Fruit fly (Drosophila melanogaster) whole organism, pupa: Measurements from ENCODE around the gene CG7320.
A peak's percentile ranks its signal among the peaks of the same experiment; 100 is the strongest.

ENCODE experiments used
- CG10348 ChIP-seq: fragments of 200-800 bp; sonication (Bioruptor generic); IDR thresholded peaks from 2 replicates; pipeline ENCODE4 v1.3.6; 2022; ENCODE audit warnings: missing biosample characterization, missing genetic modification characterization
- CG12605 ChIP-seq: fragments of 200-800 bp; sonication (Bioruptor generic); IDR thresholded peaks from 2 replicates; pipeline ENCODE4 v1.3.6; 2022; ENCODE audit warnings: missing biosample characterization, missing genetic modification characterization
- CG13204 ChIP-seq: fragments of 200-800 bp; sonication (Bioruptor generic); optimal IDR thresholded peaks from 2 replicates; lab custom pipeline; 2018; ENCODE audit warnings: missing biosample characterization, mild to moderate bottlenecking, missing genetic modification characterization, moderate library complexity
- CG14655 ChIP-seq: fragments of 200-800 bp; sonication (Bioruptor generic); optimal IDR thresholded peaks from 3 replicates; lab custom pipeline; 2017; ENCODE audit warnings: mild to moderate bottlenecking, missing biosample characterization, missing genetic modification reagents, missing genetic modification characterization
- CG15710 ChIP-seq: fragments of 200-800 bp; sonication (Bioruptor generic); optimal IDR thresholded peaks from 2 replicates; lab custom pipeline; 2018; ENCODE audit warnings: missing biosample characterization, mild to moderate bottlenecking, missing genetic modification characterization, moderate library complexity
- CG17806 ChIP-seq: fragments of 200-800 bp; sonication (Bioruptor generic); optimal IDR thresholded peaks from 2 replicates; lab custom pipeline; 2018; ENCODE audit warnings: missing biosample characterization, mild to moderate bottlenecking, missing genetic modification characterization, moderate library complexity
- CG32121 ChIP-seq: fragments of 200-800 bp; sonication (Bioruptor generic); IDR thresholded peaks from 2 replicates; pipeline ENCODE4 v1.3.6; 2022; ENCODE audit warnings: missing biosample characterization, missing genetic modification characterization
- CG34367 ChIP-seq: fragments of 200-800 bp; sonication (Bioruptor generic); optimal IDR thresholded peaks from 2 replicates; lab custom pipeline; 2018; ENCODE audit warnings: missing biosample characterization, mild to moderate bottlenecking, missing genetic modification characterization
- CG4496 ChIP-seq: fragments of 200-800 bp; sonication (Bioruptor generic); IDR thresholded peaks from 3 replicates; pipeline ENCODE4 v1.3.6; 2022; ENCODE audit warnings: missing biosample characterization, missing genetic modification characterization
- CG8159 ChIP-seq: fragments of 200-800 bp; sonication (Bioruptor generic); optimal IDR thresholded peaks from 3 replicates; lab custom pipeline; 2018; ENCODE audit warnings: missing biosample characterization, mild to moderate bottlenecking, missing genetic modification characterization, moderate library complexity
- CG8301 ChIP-seq: fragments of 200-800 bp; sonication (Bioruptor generic); optimal IDR thresholded peaks from 2 replicates; lab custom pipeline; 2018; ENCODE audit warnings: missing biosample characterization, mild to moderate bottlenecking, missing genetic modification characterization
- CG9948 ChIP-seq: fragments of 200-800 bp; sonication (Bioruptor generic); optimal IDR thresholded peaks from 2 replicates; lab custom pipeline; 2018; ENCODE audit warnings: missing biosample characterization, mild to moderate bottlenecking, missing genetic modification characterization, moderate library complexity
- D1 ChIP-seq: fragments of 200-800 bp; sonication (Bioruptor generic); optimal IDR thresholded peaks from 2 replicates; lab custom pipeline; 2018; ENCODE audit warnings: missing biosample characterization, mild to moderate bottlenecking, missing genetic modification characterization, moderate library complexity
- EcR ChIP-seq: fragments of 200-800 bp; sonication (Bioruptor generic); optimal IDR thresholded peaks from 3 replicates; lab custom pipeline; 2019; ENCODE audit warnings: missing biosample characterization, missing genetic modification characterization, mild to moderate bottlenecking, moderate library complexity, missing genetic modification reagents
- Ets98B ChIP-seq: fragments of 200-800 bp; sonication (Bioruptor generic); IDR thresholded peaks from 2 replicates; pipeline ENCODE4 v1.3.6; 2022; ENCODE audit warnings: missing biosample characterization, missing genetic modification characterization
- Pif1A ChIP-seq: fragments of 200-800 bp; sonication (Bioruptor generic); optimal IDR thresholded peaks from 3 replicates; lab custom pipeline; 2016; ENCODE audit warnings: missing biosample characterization, missing genetic modification characterization
- Pif1B ChIP-seq: fragments of 200-800 bp; sonication (Bioruptor generic); optimal IDR thresholded peaks from 3 replicates; lab custom pipeline; 2016; ENCODE audit warnings: missing biosample characterization, missing genetic modification characterization
- Snoo ChIP-seq: fragments of 200-800 bp; sonication (Bioruptor generic); optimal IDR thresholded peaks from 3 replicates; lab custom pipeline; 2017; ENCODE audit warnings: missing biosample characterization, mild to moderate bottlenecking, missing genetic modification characterization, inconsistent platforms
- fd96Ca ChIP-seq: fragments of 200-800 bp; sonication (Bioruptor generic); IDR thresholded peaks from 3 replicates; pipeline ENCODE4 v1.3.6; 2022; ENCODE audit warnings: missing biosample characterization, missing genetic modification characterization
- gl ChIP-seq: fragments of 200-800 bp; sonication (Bioruptor generic); optimal IDR thresholded peaks from 2 replicates; lab custom pipeline; 2018; ENCODE audit warnings: missing biosample characterization, mild to moderate bottlenecking, missing genetic modification characterization
- rn ChIP-seq: fragments of 200-800 bp; sonication (Bioruptor generic); IDR thresholded peaks from 2 replicates; pipeline ENCODE4 v1.3.6; 2022; ENCODE audit warnings: missing biosample characterization, missing genetic modification characterization

Gene CG7320

dm6 chr3L:18193642-18194041 is 7.7 kb upstream of the CG7320 start:
- TF ChIP-seq CG8301 (tag; lab: Kevin White, UChicago) (no peak), CG9948 (tag; lab: Kevin White, UChicago) (peak; percentile 30), Snoo (tag; lab: Kevin White, UChicago) (no peak), CG10348 (GFP tag; lab: Robert Waterston, UW) (no peak), gl (no peak), CG34367 (no peak), EcR (GFP tag; lab: Kevin White, UChicago) (no peak), CG17806 (tag; lab: Kevin White, UChicago) (peak; percentile 25), Pif1A (no peak), Pif1B (GFP tag; lab: Kevin White, UChicago) (no peak), CG32121 (GFP tag; lab: Robert Waterston, UW) (no peak), rn (no peak), Ets98B (GFP tag; lab: Robert Waterston, UW) (no peak), CG8159 (peak; percentile 65), CG12605 (no peak), CG15710 (tag; lab: Kevin White, UChicago) (peak; percentile 25), CG13204 (GFP tag; lab: Kevin White, UChicago) (no peak), D1 (tag; lab: Kevin White, UChicago) (no peak), CG14655 (GFP tag; lab: Kevin White, UChicago) (no peak), CG4496 (GFP tag; lab: Robert Waterston, UW) (no peak), fd96Ca (GFP tag; lab: Robert Waterston, UW) (no peak)
- TF ChIP-seq, all 21 proteins: peak for 4

- TF ChIP-seq CG15710 (tag; lab: Kevin White, UChicago): peak; percentile 84
- TF ChIP-seq CG8159: peak; percentile 89
- TF ChIP-seq CG32121 (GFP tag; lab: Robert Waterston, UW): no peak
- TF ChIP-seq CG8301 (tag; lab: Kevin White, UChicago): peak; percentile 38
- peak; percentile 91 for TF ChIP-seq Snoo (tag; lab: Kevin White, UChicago)
- TF ChIP-seq Pif1B (GFP tag; lab: Kevin White, UChicago): peak; percentile 67
- TF ChIP-seq CG12605: no peak
- TF ChIP-seq EcR (GFP tag; lab: Kevin White, UChicago): no peak
- TF ChIP-seq CG34367: peak; percentile 75
- TF ChIP-seq CG9948 (tag; lab: Kevin White, UChicago): peak; percentile 86
- no peak for TF ChIP-seq CG4496 (GFP tag; lab: Robert Waterston, UW)
- TF ChIP-seq CG14655 (GFP tag; lab: Kevin White, UChicago): peak; percentile 77
- no peak for TF ChIP-seq CG13204 (GFP tag; lab: Kevin White, UChicago)
- peak; percentile 40 for TF ChIP-seq D1 (tag; lab: Kevin White, UChicago)
- no peak for TF ChIP-seq fd96Ca (GFP tag; lab: Robert Waterston, UW)
- peak; percentile 66 for TF ChIP-seq Pif1A
- TF ChIP-seq CG17806 (tag; lab: Kevin White, UChicago): peak; percentile 87
- TF ChIP-seq gl: peak; percentile 23
- no peak for TF ChIP-seq rn
- no peak for TF ChIP-seq Ets98B (GFP tag; lab: Robert Waterston, UW)
- TF ChIP-seq CG10348 (GFP tag; lab: Robert Waterston, UW): no peak
These were observed 6.8 kb upstream of the CG7320 start for dm6 chr3L:18194323-18194996.

dm6 chr3L:18194998-18195604 is 6.2 kb upstream of the CG7320 start:
- TF ChIP-seq CG17806 (tag; lab: Kevin White, UChicago) (peak; percentile 92), CG15710 (tag; lab: Kevin White, UChicago) (peak; percentile 93), CG10348 (GFP tag; lab: Robert Waterston, UW) (no peak), CG34367 (peak; percentile 92), rn (peak; percentile 52), CG9948 (tag; lab: Kevin White, UChicago) (peak; percentile 86), CG13204 (GFP tag; lab: Kevin White, UChicago) (peak; percentile 92), Ets98B (GFP tag; lab: Robert Waterston, UW) (peak; percentile 63), Pif1B (GFP tag; lab: Kevin White, UChicago) (peak; percentile 85), CG4496 (GFP tag; lab: Robert Waterston, UW) (peak; percentile 83), CG12605 (peak; percentile 70), CG8159 (peak; percentile 84), fd96Ca (GFP tag; lab: Robert Waterston, UW) (peak; percentile 79), CG14655 (GFP tag; lab: Kevin White, UChicago) (peak; percentile 82), CG8301 (tag; lab: Kevin White, UChicago) (peak; percentile 66), Pif1A (peak; percentile 66), Snoo (tag; lab: Kevin White, UChicago) (peak; percentile 96), D1 (tag; lab: Kevin White, UChicago) (no peak), EcR (GFP tag; lab: Kevin White, UChicago) (peak; percentile 80), gl (peak; percentile 81), CG32121 (GFP tag; lab: Robert Waterston, UW) (no peak)

DNA sequence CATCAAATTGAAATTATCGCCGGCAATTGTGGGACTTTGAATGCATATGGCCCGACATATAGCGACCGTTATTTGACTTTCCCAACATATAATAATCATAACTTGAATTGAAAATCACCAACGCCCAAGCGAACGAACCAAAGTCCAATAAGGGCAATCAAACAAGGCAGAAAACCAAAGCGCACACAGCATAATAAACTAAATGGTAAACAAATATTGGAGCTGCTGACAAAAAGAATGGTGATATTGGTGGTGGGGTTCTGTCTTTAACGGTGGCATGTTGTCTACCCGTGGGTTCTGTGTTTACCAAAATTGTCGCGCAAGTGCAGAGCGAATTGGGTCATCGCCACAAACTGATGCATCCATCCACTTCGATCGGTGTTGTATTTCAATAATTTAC is 3.1 kb upstream of the CG7320 start:
- TF ChIP-seq rn (no peak), Pif1B (GFP tag; lab: Kevin White, UChicago) (no peak), CG17806 (tag; lab: Kevin White, UChicago) (no peak), gl (no peak)

DNA sequence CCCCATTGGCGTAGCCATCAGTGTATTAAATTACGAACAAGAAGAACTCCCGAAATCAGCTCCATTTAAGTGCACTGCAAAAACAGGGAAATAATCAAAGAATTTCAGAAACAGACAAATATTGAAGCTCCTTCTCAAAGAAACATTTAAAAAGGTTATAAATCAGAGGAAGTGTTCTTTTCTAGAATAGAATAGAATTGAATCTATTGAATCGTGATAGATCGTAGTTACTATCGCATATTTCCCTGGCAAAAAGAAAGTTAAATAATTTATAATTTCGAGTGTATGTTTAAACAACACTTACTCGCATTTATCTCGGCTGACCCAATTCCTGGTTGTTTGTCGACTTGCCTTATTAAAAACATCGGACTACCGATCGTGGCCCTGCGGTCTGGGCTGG is 2.5 kb upstream of the CG7320 start:
- TF ChIP-seq Pif1A (peak; percentile 28), CG34367 (no peak), CG15710 (tag; lab: Kevin White, UChicago) (no peak), CG8301 (tag; lab: Kevin White, UChicago) (no peak), CG17806 (tag; lab: Kevin White, UChicago) (no peak), CG14655 (GFP tag; lab: Kevin White, UChicago) (no peak), D1 (tag; lab: Kevin White, UChicago) (no peak), CG8159 (no peak), fd96Ca (GFP tag; lab: Robert Waterston, UW) (no peak), CG4496 (GFP tag; lab: Robert Waterston, UW) (no peak), Pif1B (GFP tag; lab: Kevin White, UChicago) (peak; percentile 2), gl (no peak), CG12605 (no peak), CG9948 (tag; lab: Kevin White, UChicago) (no peak), Snoo (tag; lab: Kevin White, UChicago) (peak; percentile 70), rn (no peak)
